Worm (Caenorhabditis elegans): ENCODE data around the gene W05H7.1.

The W05H7.1 gene

DNA sequence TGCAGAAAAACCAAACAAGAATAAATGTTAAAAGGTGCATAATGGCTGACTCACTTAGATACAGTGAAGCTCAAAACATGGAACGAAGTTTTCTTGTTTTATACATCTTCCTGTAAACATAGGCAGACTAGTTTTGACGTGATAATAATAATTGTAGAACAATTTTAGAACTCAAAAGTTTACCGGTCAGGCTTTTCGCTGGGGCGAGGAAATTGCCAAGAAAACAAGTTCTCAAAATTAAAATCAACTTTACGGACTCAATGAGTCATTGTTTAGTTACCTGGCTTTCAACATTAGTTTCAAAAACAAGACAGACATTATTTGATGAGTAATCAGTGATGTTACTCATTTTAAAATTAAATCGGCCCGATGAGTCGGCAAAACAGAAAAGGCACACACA lies 22.3 kb downstream of the W05H7.1 start, which contains the start of gene D1005.5:
D1005.5 (minus strand) TSS at position 101 of the 400 bp plus-strand sequence.
- TF ChIP-seq hsf-1 (GFP tag; IDR thresholded peaks at IDR 0.05) (no peak), nhr-27 (tag; optimal IDR thresholded peaks at IDR 0.05) (no peak), ztf-18 (tag; optimal IDR thresholded peaks at IDR 0.05) (no peak), cebp-1 (GFP tag; IDR thresholded peaks at IDR 0.05) (no peak), cebp-1 (tag; optimal IDR thresholded peaks at IDR 0.05) (peak; percentile 22)

DNA sequence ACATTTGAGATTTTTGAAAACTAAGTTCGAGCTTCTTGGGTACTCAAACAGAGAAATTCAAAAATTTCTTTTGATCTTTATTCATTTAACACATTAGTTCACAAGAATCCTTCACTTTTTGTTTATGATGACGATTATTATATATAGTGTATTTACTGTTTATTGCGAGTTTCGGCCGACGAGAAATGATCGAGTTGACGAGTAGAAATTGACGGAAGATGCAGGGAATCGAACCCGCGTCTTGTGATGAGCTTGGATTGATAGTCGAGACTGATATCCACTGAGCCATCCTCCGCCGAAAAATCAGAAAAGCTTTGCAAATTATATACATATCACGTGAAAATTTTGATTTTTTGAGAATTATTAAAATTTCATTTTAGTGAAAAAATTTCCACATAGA lies 23.2 kb downstream of the W05H7.1 start:
- TF ChIP-seq sptf-2 (GFP tag; optimal IDR thresholded peaks at IDR 0.05) (no peak), lag-1 (GFP tag; IDR thresholded peaks at IDR 0.05) (no peak), rpc-1 (optimal IDR thresholded peaks at IDR 0.05) (peak; percentile 16), rpc-1 (tag; optimal IDR thresholded peaks at IDR 0.05) (peak; percentile 57), cebp-1 (GFP tag; IDR thresholded peaks at IDR 0.05) (no peak), cebp-1 (tag; optimal IDR thresholded peaks at IDR 0.05) (peak; percentile 67)

DNA sequence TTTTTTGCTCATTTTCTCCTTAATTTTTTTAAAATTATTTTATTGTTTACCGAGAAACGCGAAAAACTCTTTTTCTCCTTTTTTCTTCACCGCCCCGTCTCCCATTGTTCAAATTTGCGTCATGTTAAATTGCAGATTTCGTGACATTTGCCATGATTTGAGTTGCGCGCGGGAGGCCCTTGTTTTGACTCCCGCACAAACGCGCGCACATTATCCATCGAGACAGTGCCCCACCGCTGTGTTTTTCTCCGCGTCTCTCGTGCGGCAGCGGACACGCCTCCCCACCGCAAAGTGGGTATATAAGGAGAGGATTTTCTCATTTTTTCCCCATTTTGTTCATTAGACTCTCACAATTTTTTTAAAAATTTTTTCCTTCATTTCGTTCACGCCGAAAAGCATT lies 25.4 kb downstream of the W05H7.1 start:
- no peak for TF ChIP-seq athp-1 (tag; optimal IDR thresholded peaks at IDR 0.05)
- TF ChIP-seq madf-8 (GFP tag; conservative IDR thresholded peaks at IDR 0.05): 0 out of 2 replicates have a peak, but pooled peaks have one; percentile 28
- TF ChIP-seq efl-1 (GFP tag; optimal IDR thresholded peaks at IDR 0.05): peak; percentile 51
- no peak for TF ChIP-seq cebp-1 (GFP tag; IDR thresholded peaks at IDR 0.05)
- TF ChIP-seq cebp-1 (tag; optimal IDR thresholded peaks at IDR 0.05): peak; percentile 68
- TF ChIP-seq nfya-1 (tag; optimal IDR thresholded peaks at IDR 0.05; ENCODE audit: borderline replicate concordance, insufficient read depth): no peak
- TF ChIP-seq zfh-2 (GFP tag; conservative IDR thresholded peaks at IDR 0.05): peak; percentile 39; the same call in 1 of the 2 replicates
- TF ChIP-seq C06A6.2 (GFP tag; conservative IDR thresholded peaks at IDR 0.05): no peak
- 0 out of 2 replicates have a peak, but pooled peaks have one; percentile 12 for TF ChIP-seq lin-26 (GFP tag; IDR thresholded peaks at IDR 0.05)
- no peak for TF ChIP-seq ekl-4 (GFP tag; IDR thresholded peaks at IDR 0.05)

DNA sequence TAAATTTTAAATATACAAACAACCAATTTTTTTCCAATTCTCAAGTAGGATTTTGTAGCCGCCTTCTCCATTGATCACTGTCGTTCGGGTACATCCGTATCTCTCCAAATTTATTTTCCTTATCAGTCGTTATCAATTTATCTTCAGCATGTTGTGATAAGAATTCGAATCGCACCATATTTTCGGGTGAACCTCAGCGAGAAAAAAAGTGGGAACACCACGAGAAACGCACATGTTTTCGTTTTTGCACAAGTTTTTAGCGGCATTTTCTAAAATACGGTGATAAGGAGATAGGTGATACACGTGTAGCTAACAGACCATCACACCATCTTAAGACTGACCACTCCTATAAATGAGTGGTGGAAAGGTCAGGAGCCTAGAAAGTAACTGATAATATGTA lies 27.4 kb downstream of the W05H7.1 start:
- TF ChIP-seq atf-7 (tag; optimal IDR thresholded peaks at IDR 0.05) (peak; percentile 87), B0261.1 (tag; optimal IDR thresholded peaks at IDR 0.05) (no peak), pha-4 (tag; optimal IDR thresholded peaks at IDR 0.05) (peak; percentile 18), let-607 (tag; optimal IDR thresholded peaks at IDR 0.05) (peak; percentile 36), lag-1 (GFP tag; IDR thresholded peaks at IDR 0.05) (no peak), F22D6.2 (tag; optimal IDR thresholded peaks at IDR 0.05) (peak; percentile 76), somi-1 (GFP tag; optimal IDR thresholded peaks at IDR 0.05) (peak; percentile 3), nhr-80 (tag; optimal IDR thresholded peaks at IDR 0.05) (peak; percentile 71), dox-1 (GFP tag; IDR thresholded peaks at IDR 0.05) (peak; percentile 42; the same call in 1 of the 2 replicates), mcd-1 (GFP tag; IDR thresholded peaks at IDR 0.05) (peak; percentile 11; the same call in 1 of the 2 replicates), gei-17 (GFP tag; optimal IDR thresholded peaks at IDR 0.05) (no peak), mel-28 (tag; optimal IDR thresholded peaks at IDR 0.05; ENCODE audit: borderline replicate concordance) (no peak), snpc-1.3 (tag; optimal IDR thresholded peaks at IDR 0.05; ENCODE audit: insufficient read depth) (no peak), T26A5.8 (tag; optimal IDR thresholded peaks at IDR 0.05) (no peak), C06A6.2 (GFP tag; conservative IDR thresholded peaks at IDR 0.05) (0 out of 2 replicates have a peak, but pooled peaks have one; percentile 29), lin-26 (GFP tag; IDR thresholded peaks at IDR 0.05) (no peak), tbp1 (GFP tag; optimal IDR thresholded peaks at IDR 0.05) (peak; percentile 33), nfya-2 (GFP tag; IDR thresholded peaks at IDR 0.05) (no peak), egl-18 (GFP tag; IDR thresholded peaks at IDR 0.05) (no peak), ceh-40 (GFP tag; IDR thresholded peaks at IDR 0.05) (no peak), T07F8.4 (tag; optimal IDR thresholded peaks at IDR 0.05) (no peak), hlh-12 (tag; optimal IDR thresholded peaks at IDR 0.05) (no peak), nhr-179 (tag; optimal IDR thresholded peaks at IDR 0.05) (no peak), cebp-1 (GFP tag; IDR thresholded peaks at IDR 0.05) (no peak), cebp-1 (tag; optimal IDR thresholded peaks at IDR 0.05) (peak; percentile 39), ceh-91 (GFP tag; IDR thresholded peaks at IDR 0.05) (no peak), egl-44 (GFP tag; IDR thresholded peaks at IDR 0.05) (0 out of 2 replicates have a peak, but pooled peaks have one; percentile 21), lir-1 (GFP tag; conservative IDR thresholded peaks at IDR 0.05) (no peak), him-1 (tag; optimal IDR thresholded peaks at IDR 0.05) (no peak), fkh-3 (tag; optimal IDR thresholded peaks at IDR 0.05) (no peak)

All from whole organism, young adult.